Worm (Caenorhabditis elegans): ENCODE measurements around the gene W01G7.4.
"Not testable (repeated sequence)": the region's sequence is repeated elsewhere in the genome, so short reads cannot be mapped to it uniquely, and the experiment has no call there.

W01G7.4 gene

DNA sequence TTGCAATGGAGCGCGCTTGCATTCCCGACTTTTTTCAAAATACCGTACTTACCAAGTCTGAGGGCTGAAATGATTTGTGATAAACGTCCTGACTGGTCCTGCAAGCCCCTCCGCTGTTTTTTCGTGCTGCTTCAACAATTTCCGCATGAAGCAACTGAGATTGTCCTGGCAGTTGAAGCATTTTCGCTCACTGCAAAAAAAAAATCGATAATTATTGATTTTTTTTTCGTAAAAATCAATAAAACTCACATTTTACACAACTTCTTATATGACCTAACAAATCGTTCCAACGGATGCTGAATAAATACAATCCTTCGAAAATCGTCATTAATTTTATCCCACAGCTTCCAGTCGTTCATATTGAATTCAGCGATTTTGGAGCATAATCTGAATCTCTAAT, 41.7 kb upstream of the W01G7.4 start:
- TF ChIP-seq elt-3 (tag; optimal IDR thresholded peaks at IDR 0.05) = no peak
- TF ChIP-seq ets-5 (GFP tag; IDR thresholded peaks at IDR 0.05) = no peak
- no peak for TF ChIP-seq hpl-2 (GFP tag; optimal IDR thresholded peaks at IDR 0.05)

- TF ChIP-seq ceh-8 (GFP tag; optimal IDR thresholded peaks at IDR 0.05) = peak; percentile 43
Measured at ce11 chrII:14019625-14020024, 40.9 kb upstream of the W01G7.4 start.

DNA sequence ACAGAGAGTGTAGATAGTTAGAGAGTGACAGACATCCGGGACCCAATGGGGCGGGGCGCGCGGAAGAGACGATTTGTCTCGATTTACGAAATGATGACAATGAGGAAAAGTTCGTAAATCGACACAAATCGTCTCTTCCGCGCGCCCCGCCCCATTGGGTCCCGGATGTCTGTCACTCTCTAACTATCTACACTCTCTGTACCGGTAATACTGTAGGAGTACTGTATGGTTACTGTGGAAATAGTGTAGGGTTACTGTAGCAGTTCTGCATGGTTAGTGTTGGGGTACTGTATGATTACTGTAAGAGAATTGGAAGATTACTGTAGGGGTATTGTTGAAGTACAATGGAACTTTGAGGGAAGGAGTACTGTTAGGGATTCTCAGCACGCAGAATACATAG, 39.3 kb upstream of the W01G7.4 start, which contains the start of gene F01D5.10:
F01D5.10 (minus strand) TSS at position 101 of the 400 bp plus-strand sequence.
- not testable (repeated sequence) for TF ChIP-seq aly-2 (tag; optimal IDR thresholded peaks at IDR 0.05); zip-4 (GFP tag; optimal IDR thresholded peaks at IDR 0.05); efl-1 (optimal IDR thresholded peaks at IDR 0.05); efl-1 (GFP tag; optimal IDR thresholded peaks at IDR 0.05 in 1 of 2)

ce11 chrII:14032705-14033104, 27.8 kb upstream of the W01G7.4 start:
- TF ChIP-seq aly-2 (tag; optimal IDR thresholded peaks at IDR 0.05) (no peak), nhr-71 (tag; optimal IDR thresholded peaks at IDR 0.05) (peak; percentile 3), unc-130 (tag; optimal IDR thresholded peaks at IDR 0.05) (no peak)

DNA sequence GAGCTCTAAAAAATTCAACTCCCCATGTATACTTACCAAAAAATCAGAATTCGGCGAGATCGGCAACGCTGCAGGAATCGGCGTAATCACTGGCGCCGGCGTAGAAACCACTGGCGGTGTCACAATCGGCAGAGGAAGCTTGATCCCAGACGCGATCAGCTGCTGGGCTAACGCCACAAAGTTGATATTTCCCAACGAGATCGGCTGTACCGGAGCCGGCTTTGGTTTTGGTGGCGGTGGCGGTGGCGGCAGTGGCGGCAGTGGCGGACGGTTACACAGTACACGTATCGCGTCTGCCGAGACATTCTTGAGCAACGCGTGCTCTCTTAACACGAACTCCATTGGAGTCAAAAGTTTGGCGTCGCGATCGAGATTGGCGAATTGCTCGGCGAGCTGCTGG, 26.0 kb upstream of the W01G7.4 start:
- TF ChIP-seq nhr-84 (tag; optimal IDR thresholded peaks at IDR 0.05) (no peak), unc-62 (GFP tag; optimal IDR thresholded peaks at IDR 0.05) (no peak), elt-2 (tag; optimal IDR thresholded peaks at IDR 0.05) (no peak), snu-23 (GFP tag; optimal IDR thresholded peaks at IDR 0.05) (no peak), aha-1 (tag; optimal IDR thresholded peaks at IDR 0.05) (no peak), ama-1 (optimal IDR thresholded peaks at IDR 0.05) (no peak)

DNA sequence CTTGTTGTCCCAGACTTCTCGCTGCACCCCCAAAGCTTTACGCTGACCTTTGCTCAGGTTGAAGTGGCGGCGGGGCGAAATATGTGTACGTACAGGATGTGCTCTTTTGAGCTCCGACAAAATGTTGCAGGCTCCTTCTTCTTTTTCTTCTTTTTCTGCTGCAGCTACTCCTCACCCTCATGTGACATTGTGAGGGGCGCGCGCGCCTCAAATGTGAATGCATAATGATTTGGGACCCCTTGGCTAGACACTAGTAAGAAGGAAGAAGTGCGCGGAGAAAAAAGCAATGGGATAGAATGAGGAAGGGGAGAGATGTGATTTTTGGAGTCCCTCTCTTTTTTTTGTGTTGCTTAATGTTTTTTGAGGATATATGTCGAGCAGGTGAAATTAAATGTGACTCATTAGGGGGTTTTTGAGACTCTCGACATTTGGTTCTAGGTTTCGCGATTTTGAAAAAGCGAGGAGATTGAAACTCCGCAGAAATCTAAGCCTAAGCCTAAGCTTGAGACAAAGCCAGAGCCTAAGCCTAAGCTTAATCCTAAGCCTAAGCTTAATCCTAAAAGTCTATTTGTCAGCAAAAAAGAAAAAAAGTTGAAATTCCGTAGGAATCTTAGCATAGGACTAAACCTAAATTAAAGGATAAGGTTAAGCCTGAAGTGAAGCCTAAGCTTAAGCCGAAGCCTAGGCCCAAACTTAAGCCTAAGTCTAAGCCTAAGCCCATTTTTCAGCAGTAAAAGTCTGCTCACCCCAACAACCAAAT, 23.6 kb upstream of the W01G7.4 start:
- TF ChIP-seq nhr-71 (tag; optimal IDR thresholded peaks at IDR 0.05) (peak; percentile 67), lin-15B (tag; optimal IDR thresholded peaks at IDR 0.05) (no peak), fkh-4 (tag; optimal IDR thresholded peaks at IDR 0.05; ENCODE audit: borderline replicate concordance) (no peak), dpl-1 (GFP tag; optimal IDR thresholded peaks at IDR 0.05) (peak in 1 of 3 experiments; percentile 16), nhr-20 (tag; optimal IDR thresholded peaks at IDR 0.05) (peak; percentile 32), pax-3 (tag; optimal IDR thresholded peaks at IDR 0.05) (no peak), isw-1 (GFP tag; IDR thresholded peaks at IDR 0.05) (no peak; the same call in 1 of the 2 replicates), mef-2 (tag; optimal IDR thresholded peaks at IDR 0.05) (no peak), nhr-47 (tag; optimal IDR thresholded peaks at IDR 0.05) (peak; percentile 62), nhr-77 (tag; optimal IDR thresholded peaks at IDR 0.05) (peak; percentile 62), blmp-1 (tag; optimal IDR thresholded peaks at IDR 0.05) (no peak), ceh-82 (tag; optimal IDR thresholded peaks at IDR 0.05) (peak in 1 of 3 experiments; percentile 51), nhr-90 (tag; optimal IDR thresholded peaks at IDR 0.05; ENCODE audit: poor library complexity) (no peak), skn-1 (tag; optimal IDR thresholded peaks at IDR 0.05) (no peak), mep-1 (tag; optimal IDR thresholded peaks at IDR 0.05) (peak; percentile 23), lin-14 (GFP tag; optimal IDR thresholded peaks at IDR 0.05) (peak; percentile 92), fkh-8 (tag; optimal IDR thresholded peaks at IDR 0.05) (no peak), nhr-85 (tag) (no peak), alr-1 (tag; optimal IDR thresholded peaks at IDR 0.05; ENCODE audit: borderline replicate concordance) (no peak), C34B4.2 (tag; optimal IDR thresholded peaks at IDR 0.05) (no peak), jun-1 (tag; optimal IDR thresholded peaks at IDR 0.05) (no peak), tlp-1 (tag; optimal IDR thresholded peaks at IDR 0.05) (no peak), efl-1 (optimal IDR thresholded peaks at IDR 0.05) (no peak), efl-1 (GFP tag; optimal IDR thresholded peaks at IDR 0.05 in 1 of 2) (peak in 1 of 2 experiments; percentile 6), ceh-8 (GFP tag; optimal IDR thresholded peaks at IDR 0.05) (no peak), rnt-1 (tag; optimal IDR thresholded peaks at IDR 0.05) (peak; percentile 7), nhr-28 (tag; optimal IDR thresholded peaks at IDR 0.05) (no peak), ztf-4 (tag; optimal IDR thresholded peaks at IDR 0.05) (no peak), nhr-19 (GFP tag; conservative IDR thresholded peaks at IDR 0.05) (0 out of 2 replicates have a peak, but pooled peaks have one; percentile 8), pag-3 (tag; optimal IDR thresholded peaks at IDR 0.05; ENCODE audit: borderline replicate concordance, insufficient read depth) (no peak)
